Worm (Caenorhabditis elegans) whole organism, young adult: ENCODE results near the gene M02D8.3.

Source experiments
- F37B4.10 ChIP-seq: fragments of 200-800 bp; sonication (Bioruptor generic); IDR thresholded peaks from 2 replicates; pipeline ENCODE4 v1.3.6; 2022; ENCODE audit warnings: missing genetic modification characterization, missing compliant biosample characterization
- F57A8.1 ChIP-seq: fragments of 200-800 bp; sonication (Bioruptor generic); optimal IDR thresholded peaks from 2 replicates; lab custom pipeline; 2018; ENCODE audit warnings: mild to moderate bottlenecking, missing genetic modification characterization, moderate library complexity, missing compliant biosample characterization
- K12H6.12 ChIP-seq: fragments of 200-800 bp; sonication (Bioruptor generic); optimal IDR thresholded peaks from 2 replicates; lab custom pipeline; 2018; ENCODE audit warnings: mild to moderate bottlenecking, missing genetic modification characterization, missing compliant biosample characterization
- ama-1 ChIP-seq, 3 experiments: fragments of 150-350 bp in 1 of 3; sonication (generic microtip) in 2 of 3; optimal IDR thresholded peaks; 2 replicates each; lab custom pipeline; 2014 to 2018; ENCODE audit warnings: missing biosample characterization in 2 of 3, missing genetic modification characterization in 2 of 3, missing genetic modification reagents in 2 of 3
- atf-7 ChIP-seq: sonication (generic microtip); optimal IDR thresholded peaks from 2 replicates; lab custom pipeline; 2017; ENCODE audit warnings: mild to moderate bottlenecking, missing genetic modification characterization, missing compliant biosample characterization
- dpl-1 ChIP-seq: fragments of 150-350 bp; optimal IDR thresholded peaks from 2 replicates; lab custom pipeline; 2014; ENCODE audit warnings: missing biosample characterization, missing genetic modification reagents, missing genetic modification characterization
- lin-26 ChIP-seq: fragments of 200-800 bp; sonication (Bioruptor generic); IDR thresholded peaks from 2 replicates; pipeline ENCODE4 v1.3.6; 2022; ENCODE audit warnings: missing genetic modification reagents, missing genetic modification characterization, missing compliant biosample characterization
- repo-1 ChIP-seq: sonication (generic microtip); optimal IDR thresholded peaks from 2 replicates; lab custom pipeline; 2017; ENCODE audit warnings: mild to moderate bottlenecking, missing genetic modification characterization, missing compliant biosample characterization
- snpc-4 ChIP-seq, 5 experiments: fragments of 150-350 bp in 1 of 5; sonication (generic microtip) in 4 of 5; optimal IDR thresholded peaks; 2 replicates each; lab custom pipeline; 2014 to 2018; ENCODE audit warnings: missing genetic modification characterization in 5 of 5, missing biosample characterization in 3 of 5, antibody characterized with exemption in 2 of 5, mild to moderate bottlenecking in 2 of 5, missing compliant biosample characterization in 2 of 5, missing genotype in 2 of 5, moderate library complexity in 2 of 5, missing genetic modification reagents in 1 of 5
- sptf-2 ChIP-seq: fragments of 200-800 bp; sonication (Bioruptor generic); optimal IDR thresholded peaks from 2 replicates; lab custom pipeline; 2018; ENCODE audit warnings: mild to moderate bottlenecking, missing genetic modification characterization, missing compliant biosample characterization

DNA sequence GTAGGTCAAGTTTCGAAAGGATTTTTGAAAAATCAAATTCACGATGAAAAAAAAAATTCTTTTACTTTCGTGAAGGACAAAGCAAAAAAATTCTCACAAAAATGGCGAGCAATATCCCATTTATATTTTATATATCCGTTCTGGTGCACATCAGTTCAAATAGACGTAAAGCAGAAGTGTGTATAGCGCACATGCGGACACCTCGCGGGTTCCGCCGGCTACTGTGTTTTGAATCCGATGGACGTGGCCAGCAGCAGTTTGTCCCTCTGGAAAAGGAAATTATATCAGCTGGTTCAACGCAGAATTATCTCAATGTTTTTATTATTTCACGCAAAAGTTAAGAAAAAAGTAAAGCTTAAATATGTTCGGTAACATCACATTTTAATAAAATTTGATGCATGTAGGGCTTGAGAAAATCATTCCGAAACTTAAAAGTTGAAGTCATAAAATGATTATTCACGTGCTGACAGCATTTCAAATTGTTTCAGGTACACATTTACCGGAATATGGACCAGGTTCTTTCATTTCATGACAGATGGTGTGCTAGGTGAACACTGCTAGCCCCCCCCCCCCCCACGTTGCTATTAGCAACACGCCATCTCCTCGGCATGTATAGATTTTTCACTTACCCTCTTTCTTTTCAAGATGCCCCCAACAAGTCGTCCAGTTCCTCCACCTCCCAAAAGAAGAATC lies 33.0 kb downstream of the M02D8.3 start, which contains the start of gene jbts-14:
- TF ChIP-seq F57A8.1 (GFP tag; lab: Kevin White, UChicago) (no peak), ama-1 (optimal IDR thresholded peaks at IDR 0.05; lab: Kevin White, UChicago) (no peak), ama-1 (GFP tag; optimal IDR thresholded peaks at IDR 0.05; lab: Kevin White, UChicago) (no peak), dpl-1 (no peak), K12H6.12 (tag; lab: Kevin White, UChicago) (no peak), atf-7 (tag; lab: Kevin White, UChicago) (no peak), repo-1 (tag; lab: Kevin White, UChicago) (no peak), F37B4.10 (GFP tag; lab: Robert Waterston, UW) (no peak), lin-26 (GFP tag; lab: Robert Waterston, UW) (no peak), sptf-2 (no peak), snpc-4 (GFP tag; optimal IDR thresholded peaks at IDR 0.05; lab: Kevin White, UChicago) (peak; percentile 63), snpc-4 (tag; optimal IDR thresholded peaks at IDR 0.05; lab: Kevin White, UChicago) (peak in 2 of 4 experiments; percentile 80 to 90)
